Fruit fly (Drosophila melanogaster): Measurements from ENCODE around the gene MnM.
A peak's percentile ranks its signal among the peaks of the same experiment; 100 is the strongest.

Gene MnM

DNA sequence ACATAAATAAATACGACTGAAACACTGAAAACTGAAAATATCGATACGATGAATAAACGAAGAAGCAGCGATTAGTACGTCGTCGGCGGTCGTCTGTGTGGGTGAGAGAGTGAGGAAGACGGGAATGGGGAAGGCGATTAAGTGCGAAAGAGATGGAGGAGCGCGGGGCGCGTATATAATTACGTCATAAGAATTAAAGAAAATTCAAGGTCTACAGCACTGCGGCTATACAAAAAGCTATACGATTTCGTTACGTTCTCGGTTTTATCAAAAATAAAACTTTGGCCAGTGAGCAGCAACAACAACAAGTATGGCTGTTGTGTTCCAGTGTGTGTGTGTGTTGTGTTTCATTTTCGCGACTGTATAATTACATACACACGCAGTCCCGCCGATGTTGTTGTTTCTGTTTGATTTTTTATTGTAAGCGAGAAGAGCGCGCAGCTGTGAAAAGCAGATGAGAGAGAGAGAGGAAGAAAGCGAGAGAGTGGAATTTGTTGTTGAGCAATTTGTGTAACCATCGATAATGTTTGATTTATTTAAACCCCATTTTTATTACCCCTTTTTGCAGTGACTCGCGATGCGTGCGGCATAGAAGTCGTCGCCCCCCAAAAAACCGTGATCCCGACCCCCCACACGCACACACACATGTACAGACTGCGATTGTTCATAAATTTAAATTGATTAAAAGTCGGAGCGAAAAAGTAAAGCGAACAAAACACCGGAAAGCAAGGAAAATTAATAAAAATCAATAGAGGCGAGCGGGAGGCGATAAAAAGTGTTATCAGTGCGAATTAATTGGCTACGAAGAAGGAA lies 29.1 kb downstream of the MnM start (continued):
- TF ChIP-seq CG12104 (GFP tag; optimal IDR thresholded peaks at IDR 0.05) (no peak), CG13775 (GFP tag; optimal IDR thresholded peaks at IDR 0.05) (no peak), dysf (GFP tag; IDR thresholded peaks at IDR 0.05) (no peak), Spps (tag; optimal IDR thresholded peaks at IDR 0.05) (no peak), CG8924 (tag; optimal IDR thresholded peaks at IDR 0.05) (peak; percentile 16), Aef1 (GFP tag; IDR thresholded peaks at IDR 0.05) (0 out of 3 replicates have a peak, but pooled peaks have one; percentile 37), p53 (GFP tag; optimal IDR thresholded peaks at IDR 0.05) (no peak), ERR (GFP tag; optimal IDR thresholded peaks at IDR 0.05) (no peak), luna (GFP tag; optimal IDR thresholded peaks at IDR 0.05) (no peak), trh (GFP tag; optimal IDR thresholded peaks at IDR 0.05) (no peak), gfzf (GFP tag; optimal IDR thresholded peaks at IDR 0.05) (no peak), CG13424 (tag; optimal IDR thresholded peaks at IDR 0.05) (no peak), sr (GFP tag; IDR thresholded peaks at IDR 0.05) (peak; percentile 86), CG10565 (GFP tag; optimal IDR thresholded peaks at IDR 0.05) (no peak), CG9215 (GFP tag; IDR thresholded peaks at IDR 0.05) (no peak), ci (GFP tag; IDR thresholded peaks at IDR 0.05) (0 out of 3 replicates have a peak, but pooled peaks have one; percentile 12), Adf1 (GFP tag; IDR thresholded peaks at IDR 0.05) (peak; percentile 84), Chrac-16 (GFP tag; optimal IDR thresholded peaks at IDR 0.05) (no peak), PHDP (tag; optimal IDR thresholded peaks at IDR 0.05) (no peak), CTCF (GFP tag; optimal IDR thresholded peaks at IDR 0.05) (no peak), CG4360 (GFP tag; IDR thresholded peaks at IDR 0.05) (peak; percentile 86), CG9817 (tag; optimal IDR thresholded peaks at IDR 0.05) (no peak), Asciz (GFP tag; optimal IDR thresholded peaks at IDR 0.05) (no peak), oc (tag; optimal IDR thresholded peaks at IDR 0.05) (no peak), hth (optimal IDR thresholded peaks at IDR 0.05) (no peak), CG4617 (GFP tag; optimal IDR thresholded peaks at IDR 0.05; ENCODE audit: borderline replicate concordance) (no peak), CG9876 (GFP tag; optimal IDR thresholded peaks at IDR 0.05) (no peak), CG1602 (GFP tag; optimal IDR thresholded peaks at IDR 0.05) (no peak), CG42726 (GFP tag; IDR thresholded peaks at IDR 0.05; ENCODE audit: partially characterized antibody) (peak; percentile 23; the same call in 1 of the 2 replicates), z (GFP tag; IDR thresholded peaks at IDR 0.05) (no peak), da (GFP tag; optimal IDR thresholded peaks at IDR 0.05) (no peak), TFAM (GFP tag; optimal IDR thresholded peaks at IDR 0.05) (no peak), esg (GFP tag; conservative IDR thresholded peaks at IDR 0.05) (no peak), btn (GFP tag; optimal IDR thresholded peaks at IDR 0.05) (no peak), CG10543 (GFP tag; optimal IDR thresholded peaks at IDR 0.05) (peak; percentile 96), maf-S (GFP tag; optimal IDR thresholded peaks at IDR 0.05) (no peak), Ada2b (GFP tag; IDR thresholded peaks at IDR 0.05) (no peak), CG4404 (GFP tag; IDR thresholded peaks at IDR 0.05) (no peak), toy (GFP tag; IDR thresholded peaks at IDR 0.05) (no peak), CG10431 (GFP tag; optimal IDR thresholded peaks at IDR 0.05) (no peak), sd (tag; optimal IDR thresholded peaks at IDR 0.05) (peak; percentile 80), CG3838 (GFP tag; optimal IDR thresholded peaks at IDR 0.05) (no peak), grn (GFP tag; optimal IDR thresholded peaks at IDR 0.05) (no peak), Mes4 (GFP tag; optimal IDR thresholded peaks at IDR 0.05) (no peak), fd64A (GFP tag; optimal IDR thresholded peaks at IDR 0.05) (no peak), sens (GFP tag) (no peak), gro (GFP tag; optimal IDR thresholded peaks at IDR 0.05) (peak; percentile 44), dan (GFP tag; IDR thresholded peaks at IDR 0.05) (no peak), cas (GFP tag; IDR thresholded peaks at IDR 0.05) (no peak), al (GFP tag; IDR thresholded peaks at IDR 0.05) (no peak), CG13123 (GFP tag; optimal IDR thresholded peaks at IDR 0.05) (no peak), ap (GFP tag; IDR thresholded peaks at IDR 0.05) (no peak)
